Worm (Caenorhabditis elegans) whole organism, L2 larva: ENCODE data around the gene T28H10.1.

Experiments used
- C34F6.9 ChIP-seq: fragments of 150-350 bp; optimal IDR thresholded peaks from 2 replicates; lab custom pipeline; 2014; ENCODE audit warnings: missing biosample characterization, missing genetic modification characterization
- F13H6.1 ChIP-seq: sonication (generic microtip); optimal IDR thresholded peaks from 2 replicates; lab custom pipeline; 2016; ENCODE audit warnings: missing genetic modification characterization, missing compliant biosample characterization
- R02D3.7 ChIP-seq: fragments of 150-350 bp; optimal IDR thresholded peaks from 2 replicates; lab custom pipeline; 2014; ENCODE audit warnings: missing biosample characterization, missing genetic modification characterization
- Y55F3AM.14 ChIP-seq: fragments of 200-800 bp; sonication (Bioruptor generic); optimal IDR thresholded peaks from 2 replicates; lab custom pipeline; 2018; ENCODE audit warnings: mild to moderate bottlenecking, missing genetic modification characterization, missing compliant biosample characterization
- alr-1 ChIP-seq: fragments of 150-350 bp; optimal IDR thresholded peaks from 2 replicates; lab custom pipeline; 2014; ENCODE audit warnings: missing biosample characterization, missing genetic modification characterization
- aly-2 ChIP-seq: fragments of 150-350 bp; optimal IDR thresholded peaks from 2 replicates; lab custom pipeline; 2014; ENCODE audit warnings: missing biosample characterization, missing genetic modification characterization
- ceh-16 ChIP-seq: fragments of 150-350 bp; optimal IDR thresholded peaks from 2 replicates; lab custom pipeline; 2014; ENCODE audit warnings: missing biosample characterization, missing genetic modification characterization
- egl-27 ChIP-seq: sonication (generic microtip); optimal IDR thresholded peaks from 3 replicates; lab custom pipeline; 2017; ENCODE audit warnings: missing biosample characterization, missing genetic modification reagents, missing genetic modification characterization
- elt-3 ChIP-seq: sonication (generic microtip); optimal IDR thresholded peaks from 2 replicates; lab custom pipeline; 2017; ENCODE audit warnings: missing biosample characterization, missing genetic modification characterization
- lin-11 ChIP-seq: fragments of 150-350 bp; sonication (generic microtip); optimal IDR thresholded peaks from 2 replicates; lab custom pipeline; 2014; ENCODE audit warnings: missing biosample characterization, missing genetic modification characterization, inconsistent platforms, mixed read lengths
- lin-13 ChIP-seq: fragments of 150-350 bp; optimal IDR thresholded peaks from 2 replicates; lab custom pipeline; 2014; ENCODE audit warnings: missing biosample characterization, missing genetic modification reagents, missing genetic modification characterization
- lin-39 ChIP-seq: fragments of 150-350 bp; optimal IDR thresholded peaks from 2 replicates; lab custom pipeline; 2014; ENCODE audit warnings: missing biosample characterization, missing genetic modification reagents, missing genetic modification characterization
- lsy-2 ChIP-seq, 2 experiments: fragments of 150-350 bp in 1 of 2; sonication (generic microtip) in 1 of 2; optimal IDR thresholded peaks; 2 replicates each; lab custom pipeline; 2014 to 2017; ENCODE audit warnings: missing biosample characterization in 2 of 2, missing genetic modification characterization in 2 of 2
- mab-5 ChIP-seq: fragments of 150-350 bp; optimal IDR thresholded peaks from 2 replicates; lab custom pipeline; 2014; ENCODE audit warnings: missing biosample characterization, missing genetic modification characterization
- mbf-1 ChIP-seq: sonication (generic microtip); optimal IDR thresholded peaks from 2 replicates; lab custom pipeline; 2017; ENCODE audit warnings: missing biosample characterization, missing genetic modification characterization
- mdl-1 ChIP-seq, 2 experiments: fragments of 150-350 bp in 1 of 2; sonication (generic microtip) in 1 of 2; optimal IDR thresholded peaks; 2 replicates each; lab custom pipeline; 2017; ENCODE audit warnings: missing biosample characterization in 2 of 2, missing genetic modification characterization in 2 of 2
- nhr-10 ChIP-seq: sonication (generic microtip); optimal IDR thresholded peaks from 2 replicates; lab custom pipeline; 2017; ENCODE audit warnings: missing biosample characterization, missing genetic modification characterization
- nhr-129 ChIP-seq: fragments of 150-350 bp; optimal IDR thresholded peaks from 2 replicates; lab custom pipeline; 2014; ENCODE audit warnings: missing biosample characterization, missing genetic modification characterization
- nhr-21 ChIP-seq: fragments of 150-350 bp; optimal IDR thresholded peaks from 2 replicates; lab custom pipeline; 2014; ENCODE audit warnings: missing biosample characterization, missing genetic modification characterization
- nhr-237 ChIP-seq: fragments of 150-350 bp; optimal IDR thresholded peaks from 2 replicates; lab custom pipeline; 2014; ENCODE audit warnings: missing biosample characterization, missing genetic modification characterization
- nhr-6 ChIP-seq: fragments of 150-350 bp; optimal IDR thresholded peaks from 2 replicates; lab custom pipeline; 2014; ENCODE audit warnings: missing biosample characterization, missing genetic modification characterization
- peb-1 ChIP-seq: fragments of 150-350 bp; optimal IDR thresholded peaks from 2 replicates; lab custom pipeline; 2014; ENCODE audit warnings: missing biosample characterization, missing genetic modification characterization
- sem-4 ChIP-seq: fragments of 150-350 bp; optimal IDR thresholded peaks from 2 replicates; lab custom pipeline; 2014; ENCODE audit warnings: missing biosample characterization, missing genetic modification reagents, missing genetic modification characterization
- skn-1 ChIP-seq: sonication (generic microtip); optimal IDR thresholded peaks from 2 replicates; lab custom pipeline; 2017; ENCODE audit warnings: missing biosample characterization, missing genetic modification characterization
- sma-3 ChIP-seq: sonication (generic microtip); optimal IDR thresholded peaks from 2 replicates; lab custom pipeline; 2016; ENCODE audit warnings: missing genetic modification reagents, missing genetic modification characterization, missing compliant biosample characterization
- sma-9 ChIP-seq, 2 experiments: fragments of 150-350 bp in 1 of 2; sonication (generic microtip) in 1 of 2; optimal IDR thresholded peaks; 2 replicates each; lab custom pipeline; 2014 to 2016; ENCODE audit warnings: missing genetic modification characterization in 2 of 2, mild to moderate bottlenecking in 1 of 2, missing biosample characterization in 1 of 2, missing compliant biosample characterization in 1 of 2, missing genetic modification reagents in 1 of 2, moderate library complexity in 1 of 2
- unc-39 ChIP-seq: fragments of 150-350 bp; optimal IDR thresholded peaks from 2 replicates; lab custom pipeline; 2014; ENCODE audit warnings: missing biosample characterization, missing genetic modification characterization
- unc-55 ChIP-seq: fragments of 150-350 bp; sonication (generic microtip); optimal IDR thresholded peaks from 3 replicates; lab custom pipeline; 2014; ENCODE audit warnings: missing biosample characterization, missing genetic modification reagents, missing genetic modification characterization
- unc-62 ChIP-seq: fragments of 150-350 bp; optimal IDR thresholded peaks from 2 replicates; lab custom pipeline; 2014; ENCODE audit warnings: missing biosample characterization, missing genetic modification reagents, missing genetic modification characterization
- zag-1 ChIP-seq: fragments of 150-350 bp; optimal IDR thresholded peaks from 2 replicates; lab custom pipeline; 2014; ENCODE audit warnings: missing biosample characterization, missing genetic modification characterization
- ztf-1 ChIP-seq: fragments of 200-800 bp; sonication (Bioruptor generic); conservative IDR thresholded peaks from 2 replicates; pipeline ENCODE4 v1.3.6; 2022; ENCODE audit warnings: missing genetic modification characterization, missing compliant biosample characterization
- ztf-4 ChIP-seq: fragments of 150-350 bp; optimal IDR thresholded peaks from 2 replicates; lab custom pipeline; 2014; ENCODE audit warnings: missing biosample characterization, missing genetic modification characterization

The T28H10.1 gene

ce11 chrV:12477139-12477538 lies 26.5 kb upstream of the T28H10.1 start:
- TF ChIP-seq C34F6.9 (peak; percentile 30), nhr-129 (tag; lab: Kevin White, UChicago) (peak; percentile 51), F13H6.1 (tag; lab: Kevin White, UChicago) (peak; percentile 51), sma-3 (GFP tag; lab: Kevin White, UChicago) (no peak)

- no peak for TF ChIP-seq ztf-1
- TF ChIP-seq egl-27 = no peak
- no peak for TF ChIP-seq lin-39 (tag; lab: Kevin White, UChicago)
- no peak for TF ChIP-seq nhr-6 (tag; lab: Kevin White, UChicago)
- no peak for TF ChIP-seq zag-1
- no peak for TF ChIP-seq lin-11 (tag; lab: Kevin White, UChicago)
- no peak for TF ChIP-seq aly-2
- TF ChIP-seq R02D3.7 (tag; lab: Kevin White, UChicago) = no peak
- no peak for TF ChIP-seq lsy-2 (tag; optimal IDR thresholded peaks at IDR 0.05; lab: Kevin White, UChicago)
- no peak for TF ChIP-seq unc-62 (GFP tag; lab: Kevin White, UChicago)
- TF ChIP-seq mab-5 = no peak
- TF ChIP-seq nhr-10 = no peak
- no peak for TF ChIP-seq sem-4 (tag; lab: Kevin White, UChicago)
- no peak for TF ChIP-seq ceh-16 (tag; lab: Kevin White, UChicago)
- TF ChIP-seq mdl-1 (tag; optimal IDR thresholded peaks at IDR 0.05; lab: Kevin White, UChicago) = no peak
- no peak for TF ChIP-seq alr-1
- TF ChIP-seq sma-9 (GFP tag; optimal IDR thresholded peaks at IDR 0.05; lab: Kevin White, UChicago) = no peak
- no peak for TF ChIP-seq sma-9 (tag; optimal IDR thresholded peaks at IDR 0.05; lab: Kevin White, UChicago)
Measured at ce11 chrV:12478111-12478510, 25.5 kb upstream of the T28H10.1 start, which contains the start of gene atn-1. atn-1 (plus strand) TSS chrV:12478411.

- peak; percentile 59 for TF ChIP-seq F13H6.1 (tag; lab: Kevin White, UChicago)
- peak; percentile 17 for TF ChIP-seq sma-9 (GFP tag; optimal IDR thresholded peaks at IDR 0.05; lab: Kevin White, UChicago)
- TF ChIP-seq sma-9 (tag; optimal IDR thresholded peaks at IDR 0.05; lab: Kevin White, UChicago) = no peak
- TF ChIP-seq skn-1 (tag; lab: Kevin White, UChicago) = no peak
- no peak for TF ChIP-seq Y55F3AM.14
- TF ChIP-seq C34F6.9 = peak; percentile 61
- no peak for TF ChIP-seq lin-11 (tag; lab: Kevin White, UChicago)
- no peak for TF ChIP-seq zag-1
- peak; percentile 47 for TF ChIP-seq nhr-129 (tag; lab: Kevin White, UChicago)
- TF ChIP-seq lsy-2 (tag; optimal IDR thresholded peaks at IDR 0.05; lab: Kevin White, UChicago) = peak in 1 of 2 experiments; percentile 28
- TF ChIP-seq ztf-4 = no peak
Measured at ce11 chrV:12478990-12479389, 24.6 kb upstream of the T28H10.1 start.

- TF ChIP-seq unc-39 (tag; lab: Kevin White, UChicago) (no peak), zag-1 (no peak), mab-5 (no peak), elt-3 (tag; lab: Kevin White, UChicago) (no peak), lin-13 (GFP tag; lab: Kevin White, UChicago) (no peak), R02D3.7 (tag; lab: Kevin White, UChicago) (no peak), ceh-16 (tag; lab: Kevin White, UChicago) (no peak), mdl-1 (tag; optimal IDR thresholded peaks at IDR 0.05; lab: Kevin White, UChicago) (no peak), nhr-237 (tag; lab: Kevin White, UChicago) (no peak), skn-1 (tag; lab: Kevin White, UChicago) (no peak), peb-1 (tag; lab: Kevin White, UChicago) (no peak), mbf-1 (tag; lab: Kevin White, UChicago) (no peak), Y55F3AM.14 (no peak), nhr-129 (tag; lab: Kevin White, UChicago) (no peak), unc-55 (no peak), nhr-21 (tag; lab: Kevin White, UChicago) (no peak), sma-9 (GFP tag; optimal IDR thresholded peaks at IDR 0.05; lab: Kevin White, UChicago) (no peak), sma-9 (tag; optimal IDR thresholded peaks at IDR 0.05; lab: Kevin White, UChicago) (no peak), sma-3 (GFP tag; lab: Kevin White, UChicago) (no peak), sem-4 (tag; lab: Kevin White, UChicago) (no peak)
Measured at ce11 chrV:12484585-12484984, 19.0 kb upstream of the T28H10.1 start, which contains the start of gene srt-39. srt-39 (plus strand) TSS chrV:12484885.

- TF ChIP-seq F13H6.1 (tag; lab: Kevin White, UChicago) (peak; percentile 20), egl-27 (no peak)
- TF ChIP-seq, all 48 proteins: peak for 1
Measured at ce11 chrV:12486934-12487333, 16.7 kb upstream of the T28H10.1 start, which contains the start of gene inx-11. inx-11 (plus strand) TSS chrV:12487234.
